Fruit fly (Drosophila melanogaster): ENCODE measurements around the gene CG32712.
A peak's percentile ranks its signal among the peaks of the same experiment; 100 is the strongest.

Gene CG32712

dm6 chrX:8448171-8448570, 14.6 kb upstream of the CG32712 start:
- no peak for TF ChIP-seq Pif1B (GFP tag; optimal IDR thresholded peaks at IDR 0.05)
- TF ChIP-seq CG8301 (tag; optimal IDR thresholded peaks at IDR 0.05), result no peak
- no peak for TF ChIP-seq Ets98B (GFP tag; IDR thresholded peaks at IDR 0.05)
- no peak for TF ChIP-seq CG8159 (tag; optimal IDR thresholded peaks at IDR 0.05)
- no peak for TF ChIP-seq CG9948 (tag; optimal IDR thresholded peaks at IDR 0.05)
- TF ChIP-seq D1 (tag; optimal IDR thresholded peaks at IDR 0.05), result no peak
- TF ChIP-seq rn (GFP tag; IDR thresholded peaks at IDR 0.05), result no peak
- no peak for TF ChIP-seq fd96Ca (GFP tag; IDR thresholded peaks at IDR 0.05)
- TF ChIP-seq CG13204 (GFP tag; optimal IDR thresholded peaks at IDR 0.05), result no peak
- no peak for TF ChIP-seq CG15710 (tag; optimal IDR thresholded peaks at IDR 0.05)
- no peak for TF ChIP-seq gl (tag; optimal IDR thresholded peaks at IDR 0.05)
- no peak for TF ChIP-seq CG12605 (GFP tag; IDR thresholded peaks at IDR 0.05)
- TF ChIP-seq CG10348 (GFP tag; IDR thresholded peaks at IDR 0.05), result no peak
- no peak for TF ChIP-seq CG4496 (GFP tag; IDR thresholded peaks at IDR 0.05)
- TF ChIP-seq CG14655 (GFP tag; optimal IDR thresholded peaks at IDR 0.05), result no peak
- no peak for TF ChIP-seq Snoo (tag; optimal IDR thresholded peaks at IDR 0.05)
- no peak for TF ChIP-seq CG34367 (tag; optimal IDR thresholded peaks at IDR 0.05)
- TF ChIP-seq CG32121 (GFP tag; IDR thresholded peaks at IDR 0.05), result no peak
- no peak for TF ChIP-seq EcR (GFP tag; optimal IDR thresholded peaks at IDR 0.05)

- no peak for TF ChIP-seq CG13204 (GFP tag; optimal IDR thresholded peaks at IDR 0.05)
- TF ChIP-seq CG12605 (GFP tag; IDR thresholded peaks at IDR 0.05), result no peak
- TF ChIP-seq CG8159 (tag; optimal IDR thresholded peaks at IDR 0.05), result no peak
- no peak for TF ChIP-seq fd96Ca (GFP tag; IDR thresholded peaks at IDR 0.05)
- no peak for TF ChIP-seq CG32121 (GFP tag; IDR thresholded peaks at IDR 0.05)
- no peak for TF ChIP-seq CG17806 (tag; optimal IDR thresholded peaks at IDR 0.05)
- no peak for TF ChIP-seq CG15710 (tag; optimal IDR thresholded peaks at IDR 0.05)
- TF ChIP-seq D1 (tag; optimal IDR thresholded peaks at IDR 0.05), result no peak
- no peak for TF ChIP-seq CG10348 (GFP tag; IDR thresholded peaks at IDR 0.05)
- TF ChIP-seq Ets98B (GFP tag; IDR thresholded peaks at IDR 0.05), result no peak
- TF ChIP-seq CG8301 (tag; optimal IDR thresholded peaks at IDR 0.05), result no peak
- no peak for TF ChIP-seq CG9948 (tag; optimal IDR thresholded peaks at IDR 0.05)
- TF ChIP-seq EcR (GFP tag; optimal IDR thresholded peaks at IDR 0.05), result no peak
- no peak for TF ChIP-seq CG14655 (GFP tag; optimal IDR thresholded peaks at IDR 0.05)
- TF ChIP-seq Snoo (tag; optimal IDR thresholded peaks at IDR 0.05), result no peak
- no peak for TF ChIP-seq CG4496 (GFP tag; IDR thresholded peaks at IDR 0.05)
Observed at dm6 chrX:8447166-8447565, 13.6 kb upstream of the CG32712 start.

- TF ChIP-seq CG4496 (GFP tag; IDR thresholded peaks at IDR 0.05) (no peak), CG8159 (tag; optimal IDR thresholded peaks at IDR 0.05) (peak; percentile 33), CG17806 (tag; optimal IDR thresholded peaks at IDR 0.05) (no peak), Pif1A (GFP tag; optimal IDR thresholded peaks at IDR 0.05) (no peak), fd96Ca (GFP tag; IDR thresholded peaks at IDR 0.05) (no peak)
Observed at dm6 chrX:8444883-8445572, 11.4 kb upstream of the CG32712 start.

- TF ChIP-seq CG12605 (GFP tag; IDR thresholded peaks at IDR 0.05) (no peak), CG4496 (GFP tag; IDR thresholded peaks at IDR 0.05) (no peak), Pif1A (GFP tag; optimal IDR thresholded peaks at IDR 0.05) (no peak), CG14655 (GFP tag; optimal IDR thresholded peaks at IDR 0.05) (no peak), CG9948 (tag; optimal IDR thresholded peaks at IDR 0.05) (no peak), CG34367 (tag; optimal IDR thresholded peaks at IDR 0.05) (no peak), CG15710 (tag; optimal IDR thresholded peaks at IDR 0.05) (no peak), CG32121 (GFP tag; IDR thresholded peaks at IDR 0.05) (no peak), rn (GFP tag; IDR thresholded peaks at IDR 0.05) (no peak), Pif1B (GFP tag; optimal IDR thresholded peaks at IDR 0.05) (no peak), CG8301 (tag; optimal IDR thresholded peaks at IDR 0.05) (no peak), CG8159 (tag; optimal IDR thresholded peaks at IDR 0.05) (no peak), Ets98B (GFP tag; IDR thresholded peaks at IDR 0.05) (no peak), gl (tag; optimal IDR thresholded peaks at IDR 0.05) (no peak), fd96Ca (GFP tag; IDR thresholded peaks at IDR 0.05) (no peak), EcR (GFP tag; optimal IDR thresholded peaks at IDR 0.05) (no peak), CG10348 (GFP tag; IDR thresholded peaks at IDR 0.05) (no peak)
Observed at dm6 chrX:8444279-8444678, 10.7 kb upstream of the CG32712 start.

dm6 chrX:8442912-8443311, 9.3 kb upstream of the CG32712 start:
- TF ChIP-seq CG4496 (GFP tag; IDR thresholded peaks at IDR 0.05), result no peak
- no peak for TF ChIP-seq CG14655 (GFP tag; optimal IDR thresholded peaks at IDR 0.05)
- no peak for TF ChIP-seq CG34367 (tag; optimal IDR thresholded peaks at IDR 0.05)
- TF ChIP-seq Pif1B (GFP tag; optimal IDR thresholded peaks at IDR 0.05), result no peak

- no peak for TF ChIP-seq Pif1B (GFP tag; optimal IDR thresholded peaks at IDR 0.05)
Observed at dm6 chrX:8442161-8442560, 8.6 kb upstream of the CG32712 start, which contains the start of gene CG12123. CG12123 (minus strand) TSS chrX:8442348.

All from whole organism, pupa.